Worm (Caenorhabditis elegans) whole organism, L1 larva: ENCODE data around the gene C14A4.8.

Experiments
- C04F5.9 ChIP-seq: sonication (generic microtip); optimal IDR thresholded peaks from 2 replicates; lab custom pipeline; 2016; ENCODE audit warnings: missing genetic modification characterization, missing compliant biosample characterization
- Y116A8C.19 ChIP-seq: sonication (generic microtip); optimal IDR thresholded peaks from 2 replicates; lab custom pipeline; 2016; ENCODE audit warnings: missing compliant biosample characterization, missing genetic modification characterization, borderline replicate concordance
- alr-1 ChIP-seq: fragments of 200-800 bp; sonication (Bioruptor generic); optimal IDR thresholded peaks from 2 replicates; lab custom pipeline; 2018; ENCODE audit warnings: borderline replicate concordance, mild to moderate bottlenecking, missing genetic modification characterization, missing compliant biosample characterization
- aly-2 ChIP-seq: fragments of 150-350 bp; optimal IDR thresholded peaks from 2 replicates; lab custom pipeline; 2014; ENCODE audit warnings: missing biosample characterization, missing genetic modification characterization
- ama-1 ChIP-seq: fragments of 150-350 bp; optimal IDR thresholded peaks from 2 replicates; lab custom pipeline; 2014
- ceh-88 ChIP-seq: fragments of 200-800 bp; sonication (Bioruptor generic); IDR thresholded peaks from 2 replicates; pipeline ENCODE4 v1.3.6; 2022; ENCODE audit warnings: missing genetic modification characterization, missing compliant biosample characterization
- dpl-1 ChIP-seq, 3 experiments: fragments of 150-350 bp in 2 of 3; sonication (generic microtip) in 1 of 3; optimal IDR thresholded peaks; 2 replicates each; lab custom pipeline; 2014 to 2017; ENCODE audit warnings: missing biosample characterization in 3 of 3, missing genetic modification characterization in 3 of 3, missing genetic modification reagents in 3 of 3
- efl-3 ChIP-seq: fragments of 200-800 bp; sonication (Bioruptor generic); optimal IDR thresholded peaks from 2 replicates; lab custom pipeline; 2018; ENCODE audit warnings: mild to moderate bottlenecking, missing genetic modification characterization, missing compliant biosample characterization
- ets-5 ChIP-seq: fragments of 200-800 bp; sonication (Bioruptor generic); IDR thresholded peaks from 2 replicates; pipeline ENCODE4 v1.3.6; 2022; ENCODE audit warnings: missing genetic modification characterization, missing compliant biosample characterization
- fkh-8 ChIP-seq: sonication (generic microtip); optimal IDR thresholded peaks from 2 replicates; lab custom pipeline; 2016; ENCODE audit warnings: mild to moderate bottlenecking, missing genetic modification characterization, missing compliant biosample characterization
- fos-1 ChIP-seq: fragments of 150-350 bp; optimal IDR thresholded peaks from 2 replicates; lab custom pipeline; 2014; ENCODE audit warnings: missing biosample characterization, missing genetic modification characterization
- grh-1 ChIP-seq: fragments of 200-800 bp; sonication (Bioruptor generic); IDR thresholded peaks from 2 replicates; pipeline ENCODE4 v1.3.6; 2022; ENCODE audit warnings: missing genetic modification reagents, missing genetic modification characterization, missing compliant biosample characterization
- hlh-4 ChIP-seq: sonication (generic microtip); optimal IDR thresholded peaks from 2 replicates; lab custom pipeline; 2016; ENCODE audit warnings: mild to moderate bottlenecking, missing genetic modification characterization, missing compliant biosample characterization
- hpl-2 ChIP-seq: fragments of 150-350 bp; optimal IDR thresholded peaks from 2 replicates; lab custom pipeline; 2014; ENCODE audit warnings: missing biosample characterization, missing genetic modification reagents, missing genetic modification characterization
- irx-1 ChIP-seq: sonication (generic microtip); optimal IDR thresholded peaks from 2 replicates; lab custom pipeline; 2016; ENCODE audit warnings: missing genetic modification characterization, missing compliant biosample characterization
- isw-1 ChIP-seq: fragments of 200-800 bp; sonication (Bioruptor generic); IDR thresholded peaks from 2 replicates; pipeline ENCODE4 v1.3.6; 2022; ENCODE audit warnings: missing genetic modification characterization, missing compliant biosample characterization
- jun-1 ChIP-seq: fragments of 150-350 bp; optimal IDR thresholded peaks from 2 replicates; lab custom pipeline; 2014; ENCODE audit warnings: missing biosample characterization, missing genetic modification reagents, missing genetic modification characterization
- lin-13 ChIP-seq: fragments of 150-350 bp; optimal IDR thresholded peaks from 2 replicates; lab custom pipeline; 2014; ENCODE audit warnings: missing biosample characterization, missing genetic modification reagents, missing genetic modification characterization
- lin-14 ChIP-seq: fragments of 200-800 bp; sonication (Bioruptor generic); optimal IDR thresholded peaks from 2 replicates; lab custom pipeline; 2018; ENCODE audit warnings: mild to moderate bottlenecking, missing genetic modification characterization, moderate library complexity, missing compliant biosample characterization
- lin-15B ChIP-seq: fragments of 150-350 bp; sonication (generic microtip); optimal IDR thresholded peaks from 3 replicates; lab custom pipeline; 2014; ENCODE audit warnings: missing biosample characterization, missing genetic modification characterization
- lin-35 ChIP-seq, 2 experiments: fragments of 150-350 bp; optimal IDR thresholded peaks; 2 replicates each; lab custom pipeline; 2014; ENCODE audit warnings: missing biosample characterization in 2 of 2, missing genetic modification characterization in 2 of 2, missing genetic modification reagents in 2 of 2
- lin-39 ChIP-seq: fragments of 150-350 bp; optimal IDR thresholded peaks from 2 replicates; lab custom pipeline; 2014; ENCODE audit warnings: missing biosample characterization, missing genetic modification reagents, missing genetic modification characterization
- mab-9 ChIP-seq: fragments of 200-800 bp; sonication (Bioruptor generic); IDR thresholded peaks from 2 replicates; pipeline ENCODE4 v1.3.6; 2022; ENCODE audit warnings: missing genetic modification reagents, missing genetic modification characterization, missing compliant biosample characterization
- mef-2 ChIP-seq: fragments of 150-350 bp; optimal IDR thresholded peaks from 2 replicates; lab custom pipeline; 2014; ENCODE audit warnings: missing biosample characterization, missing genetic modification characterization
- nhr-19 ChIP-seq: fragments of 200-800 bp; sonication (Bioruptor generic); conservative IDR thresholded peaks from 2 replicates; pipeline ENCODE4 v1.3.6; 2022; ENCODE audit warnings: missing genetic modification characterization, missing compliant biosample characterization
- nhr-237 ChIP-seq: fragments of 150-350 bp; optimal IDR thresholded peaks from 2 replicates; lab custom pipeline; 2014; ENCODE audit warnings: missing biosample characterization, missing genetic modification characterization
- nhr-47 ChIP-seq: sonication (generic microtip); optimal IDR thresholded peaks from 2 replicates; lab custom pipeline; 2016; ENCODE audit warnings: mild to moderate bottlenecking, missing genetic modification characterization, moderate library complexity, missing compliant biosample characterization
- nhr-71 ChIP-seq: sonication (generic microtip); optimal IDR thresholded peaks from 2 replicates; lab custom pipeline; 2016; ENCODE audit warnings: mild to moderate bottlenecking, missing genetic modification characterization, moderate library complexity, missing compliant biosample characterization
- nhr-77 ChIP-seq: fragments of 150-350 bp; optimal IDR thresholded peaks from 2 replicates; lab custom pipeline; 2014; ENCODE audit warnings: missing biosample characterization, missing genetic modification characterization
- nhr-84 ChIP-seq: sonication (generic microtip); optimal IDR thresholded peaks from 2 replicates; lab custom pipeline; 2017; ENCODE audit warnings: missing biosample characterization, missing genetic modification characterization
- nhr-85 ChIP-seq: sonication (generic microtip); peaks from one replicate; lab custom pipeline; 2016; ENCODE audit warnings: missing genetic modification characterization, inconsistent platforms, missing compliant biosample characterization
- pag-3 ChIP-seq: sonication (generic microtip); optimal IDR thresholded peaks from 2 replicates; lab custom pipeline; 2017; ENCODE audit warnings: missing genetic modification characterization, mild to moderate bottlenecking, missing compliant biosample characterization, antibody characterized with exemption, borderline replicate concordance; ENCODE audit not compliant: insufficient read depth
- pax-3 ChIP-seq: fragments of 200-800 bp; sonication (Bioruptor generic); optimal IDR thresholded peaks from 2 replicates; lab custom pipeline; 2018; ENCODE audit warnings: mild to moderate bottlenecking, missing genetic modification characterization, moderate library complexity, missing compliant biosample characterization
- rnt-1 ChIP-seq: sonication (generic microtip); optimal IDR thresholded peaks from 2 replicates; lab custom pipeline; 2016; ENCODE audit warnings: mild to moderate bottlenecking, missing genetic modification characterization, moderate library complexity, missing compliant biosample characterization
- skn-1 ChIP-seq: fragments of 150-350 bp; optimal IDR thresholded peaks from 2 replicates; lab custom pipeline; 2014; ENCODE audit warnings: missing biosample characterization, missing genetic modification characterization
- snpc-4 ChIP-seq: fragments of 150-350 bp; optimal IDR thresholded peaks from 2 replicates; lab custom pipeline; 2014; ENCODE audit warnings: missing biosample characterization, missing genetic modification characterization
- sptf-1 ChIP-seq: fragments of 150-350 bp; optimal IDR thresholded peaks from 2 replicates; lab custom pipeline; 2014; ENCODE audit warnings: missing biosample characterization, missing genetic modification characterization
- sup-37 ChIP-seq: fragments of 200-800 bp; sonication (Bioruptor generic); optimal IDR thresholded peaks from 2 replicates; lab custom pipeline; 2018; ENCODE audit warnings: mild to moderate bottlenecking, missing genetic modification characterization, missing compliant biosample characterization
- swsn-7 ChIP-seq: sonication (generic microtip); optimal IDR thresholded peaks from 2 replicates; lab custom pipeline; 2016; ENCODE audit warnings: missing genetic modification characterization, missing compliant biosample characterization
- tbx-2 ChIP-seq: sonication (generic microtip); optimal IDR thresholded peaks from 2 replicates; lab custom pipeline; 2016; ENCODE audit warnings: missing genetic modification characterization, missing compliant biosample characterization
- unc-130 ChIP-seq: fragments of 150-350 bp; optimal IDR thresholded peaks from 2 replicates; lab custom pipeline; 2017; ENCODE audit warnings: missing biosample characterization, missing genetic modification characterization, inconsistent platforms
- unc-30 ChIP-seq: sonication (generic microtip); optimal IDR thresholded peaks from 2 replicates; lab custom pipeline; 2017; ENCODE audit warnings: missing biosample characterization, missing genetic modification characterization
- unc-62 ChIP-seq: fragments of 150-350 bp; optimal IDR thresholded peaks from 2 replicates; lab custom pipeline; 2014; ENCODE audit warnings: missing biosample characterization, missing genetic modification reagents, missing genetic modification characterization
- unc-86 ChIP-seq: sonication (generic microtip); optimal IDR thresholded peaks from 2 replicates; lab custom pipeline; 2016; ENCODE audit warnings: missing genetic modification characterization, missing compliant biosample characterization
- unc-98 ChIP-seq: fragments of 200-800 bp; sonication (Bioruptor generic); IDR thresholded peaks from 2 replicates; pipeline ENCODE4 v1.3.6; 2022; ENCODE audit warnings: missing genetic modification characterization, missing compliant biosample characterization
- vab-15 ChIP-seq: sonication (generic microtip); optimal IDR thresholded peaks from 2 replicates; lab custom pipeline; 2017; ENCODE audit warnings: missing genotype, mild to moderate bottlenecking, missing genetic modification characterization, missing compliant biosample characterization
- ztf-4 ChIP-seq: fragments of 150-350 bp; optimal IDR thresholded peaks from 2 replicates; lab custom pipeline; 2014; ENCODE audit warnings: missing biosample characterization, missing genetic modification characterization

Gene C14A4.8

ce11 chrII:10574177-10574576 is 23.8 kb downstream of the C14A4.8 start:
- TF ChIP-seq aly-2 (tag; lab: Kevin White, UChicago) = no peak
- TF ChIP-seq hlh-4 (tag; lab: Kevin White, UChicago) = no peak
- no peak for TF ChIP-seq isw-1
- TF ChIP-seq ztf-4 (tag; lab: Kevin White, UChicago) = no peak
- no peak for TF ChIP-seq fos-1
- TF ChIP-seq mef-2 (tag; lab: Kevin White, UChicago) = no peak
- no peak for TF ChIP-seq Y116A8C.19
- TF ChIP-seq tbx-2 (tag; lab: Kevin White, UChicago) = no peak
- no peak for TF ChIP-seq sup-37 (GFP tag; lab: Kevin White, UChicago)
- TF ChIP-seq skn-1 (tag; lab: Kevin White, UChicago) = no peak
- no peak for TF ChIP-seq ets-5 (GFP tag; lab: Robert Waterston, UW)
- TF ChIP-seq mab-9 (GFP tag; lab: Robert Waterston, UW) = no peak
- TF ChIP-seq swsn-7 (tag; lab: Kevin White, UChicago) = no peak
- TF ChIP-seq, all 84 proteins: peak for 0

ce11 chrII:10571967-10572366 is 26.0 kb downstream of the C14A4.8 start, which contains the start of gene C06A1.3:
TSS of gene C06A1.3 (plus strand) at chrII:10572267.
- TF ChIP-seq nhr-85 (tag; lab: Kevin White, UChicago) = no peak
- no peak for TF ChIP-seq skn-1 (tag; lab: Kevin White, UChicago)
- TF ChIP-seq swsn-7 (tag; lab: Kevin White, UChicago) = no peak
- no peak for TF ChIP-seq mab-9 (GFP tag; lab: Robert Waterston, UW)
- TF ChIP-seq irx-1 (tag; lab: Kevin White, UChicago) = no peak
- TF ChIP-seq jun-1 (tag; lab: Kevin White, UChicago) = no peak
- TF ChIP-seq C04F5.9 = no peak
- no peak for TF ChIP-seq grh-1
- TF ChIP-seq sptf-1 (tag; lab: Kevin White, UChicago) = no peak
- no peak for TF ChIP-seq ama-1 (lab: Kevin White, UChicago)
- no peak for TF ChIP-seq nhr-19 (GFP tag; lab: Robert Waterston, UW)
- TF ChIP-seq mef-2 (tag; lab: Kevin White, UChicago) = no peak
- TF ChIP-seq unc-62 (GFP tag; lab: Kevin White, UChicago) = no peak
- TF ChIP-seq snpc-4 (tag; lab: Kevin White, UChicago) = no peak
- no peak for TF ChIP-seq aly-2 (tag; lab: Kevin White, UChicago)
- no peak for TF ChIP-seq alr-1 (tag; lab: Kevin White, UChicago)
- no peak for TF ChIP-seq nhr-47 (tag; lab: Kevin White, UChicago)
- TF ChIP-seq vab-15 (tag; lab: Kevin White, UChicago) = no peak

- no peak for TF ChIP-seq pax-3
- TF ChIP-seq lin-14 (GFP tag; lab: Kevin White, UChicago) = no peak
- no peak for TF ChIP-seq mab-9 (GFP tag; lab: Robert Waterston, UW)
- no peak for TF ChIP-seq ceh-88
- no peak for TF ChIP-seq alr-1 (tag; lab: Kevin White, UChicago)
- no peak for TF ChIP-seq nhr-84
- TF ChIP-seq dpl-1 (GFP tag; optimal IDR thresholded peaks at IDR 0.05; lab: Kevin White, UChicago) = no peak
- no peak for TF ChIP-seq nhr-77
- TF ChIP-seq hlh-4 (tag; lab: Kevin White, UChicago) = no peak
- no peak for TF ChIP-seq unc-98 (GFP tag; lab: Robert Waterston, UW)
- TF ChIP-seq efl-3 = no peak
- TF ChIP-seq nhr-237 (tag; lab: Kevin White, UChicago) = no peak
- no peak for TF ChIP-seq isw-1
- no peak for TF ChIP-seq fkh-8 (tag; lab: Kevin White, UChicago)
- TF ChIP-seq irx-1 (tag; lab: Kevin White, UChicago) = no peak
- no peak for TF ChIP-seq grh-1
- TF ChIP-seq lin-15B = no peak
Observed at ce11 chrII:10570302-10570701, 27.6 kb downstream of the C14A4.8 start, which contains the start of gene txt-13. TSS of gene txt-13 (plus strand) at chrII:10570602.

ce11 chrII:10569498-10569897 is 28.4 kb downstream of the C14A4.8 start:
- no peak for TF ChIP-seq hpl-2 (GFP tag; lab: Kevin White, UChicago)
- TF ChIP-seq lin-39 = no peak
- TF ChIP-seq lin-35 (GFP tag; optimal IDR thresholded peaks at IDR 0.05; lab: Kevin White, UChicago) = no peak
- peak; percentile 44 for TF ChIP-seq rnt-1 (tag; lab: Kevin White, UChicago)
- TF ChIP-seq lin-15B = no peak
- no peak for TF ChIP-seq mab-9 (GFP tag; lab: Robert Waterston, UW)
- no peak for TF ChIP-seq lin-13 (GFP tag; lab: Kevin White, UChicago)
- no peak for TF ChIP-seq unc-62 (GFP tag; lab: Kevin White, UChicago)
- no peak for TF ChIP-seq unc-30 (tag; lab: Kevin White, UChicago)
- TF ChIP-seq sptf-1 (tag; lab: Kevin White, UChicago) = no peak
- TF ChIP-seq nhr-71 = peak; percentile 43
- no peak for TF ChIP-seq unc-86 (tag; lab: Kevin White, UChicago)
- peak; percentile 86 for TF ChIP-seq pag-3 (tag; lab: Kevin White, UChicago)
- TF ChIP-seq unc-130 = no peak
- TF ChIP-seq vab-15 (tag; lab: Kevin White, UChicago) = no peak
- no peak for TF ChIP-seq pax-3
- no peak for TF ChIP-seq swsn-7 (tag; lab: Kevin White, UChicago)
- TF ChIP-seq isw-1 = no peak
- no peak for TF ChIP-seq nhr-84
